Fruit fly (Drosophila melanogaster) whole organism, embryonic: ENCODE results near the gene CG11902.

ENCODE experiments used
- CG12219 ChIP-seq: fragments of 200-800 bp; sonication (Bioruptor generic); optimal IDR thresholded peaks from 3 replicates; lab custom pipeline; 2018; ENCODE audit warnings: missing biosample characterization, mild to moderate bottlenecking, missing genetic modification characterization
- CG13296 ChIP-seq: fragments of 200-800 bp; sonication (Bioruptor generic); optimal IDR thresholded peaks from 3 replicates; lab custom pipeline; 2018; ENCODE audit warnings: missing biosample characterization, mild to moderate bottlenecking, missing genetic modification characterization
- CG15514 ChIP-seq: fragments of 200-800 bp; sonication (Bioruptor generic); optimal IDR thresholded peaks from 3 replicates; lab custom pipeline; 2017; ENCODE audit warnings: missing biosample characterization, missing genetic modification characterization, mild to moderate bottlenecking, moderate library complexity, missing genetic modification reagents
- CG34376 ChIP-seq: fragments of 200-800 bp; sonication (Bioruptor generic); optimal IDR thresholded peaks from 2 replicates; lab custom pipeline; 2018; ENCODE audit warnings: missing biosample characterization, mild to moderate bottlenecking, missing genetic modification characterization
- CG8089 ChIP-seq: fragments of 200-800 bp; sonication (Bioruptor generic); optimal IDR thresholded peaks from 3 replicates; lab custom pipeline; 2016; ENCODE audit warnings: missing biosample characterization, missing genetic modification characterization
- fd64A ChIP-seq: fragments of 200-800 bp; sonication (Bioruptor generic); optimal IDR thresholded peaks from 3 replicates; lab custom pipeline; 2018; ENCODE audit warnings: missing biosample characterization, mild to moderate bottlenecking, missing genetic modification characterization
- gfzf ChIP-seq: fragments of 200-800 bp; sonication (Bioruptor generic); optimal IDR thresholded peaks from 2 replicates; lab custom pipeline; 2016; ENCODE audit warnings: missing biosample characterization, mild to moderate bottlenecking, missing genetic modification characterization, moderate library complexity
- h ChIP-seq: fragments of >200 bp; optimal IDR thresholded peaks from 2 replicates; lab custom pipeline; 2017
- pita ChIP-seq: fragments of 200-800 bp; sonication (Bioruptor generic); optimal IDR thresholded peaks from 2 replicates; lab custom pipeline; 2017; ENCODE audit warnings: missing biosample characterization, mild to moderate bottlenecking, missing genetic modification characterization

DNA sequence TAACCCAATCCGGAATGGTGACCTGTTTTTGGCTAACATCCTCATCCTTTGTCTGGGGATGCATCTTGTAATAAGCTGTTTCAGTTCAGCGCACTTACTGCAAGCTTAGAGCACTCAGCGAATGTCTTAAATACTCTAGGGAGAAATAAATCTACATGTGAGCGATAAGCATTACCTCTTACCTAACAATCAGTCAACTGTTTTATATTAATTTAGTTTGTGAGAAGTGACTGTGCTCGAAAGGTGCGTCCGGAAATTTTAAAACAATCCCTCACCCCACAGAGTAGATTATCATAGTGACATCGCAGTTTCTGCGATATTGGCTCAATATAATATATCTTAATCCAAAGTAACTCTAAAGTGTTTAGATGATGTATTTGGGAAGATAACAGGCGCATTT is 17.0 kb upstream of the CG11902 start, which contains the start of gene CG10553:
- TF ChIP-seq CG34376 (GFP tag; lab: Kevin White, UChicago) = no peak
- no peak for TF ChIP-seq CG8089
- TF ChIP-seq h (lab: Kevin White, UChicago) = no peak
- TF ChIP-seq CG12219 (GFP tag; lab: Kevin White, UChicago) = no peak
- no peak for TF ChIP-seq pita (GFP tag; lab: Kevin White, UChicago)
- no peak for TF ChIP-seq CG15514 (GFP tag; lab: Kevin White, UChicago)
- TF ChIP-seq fd64A (GFP tag; lab: Kevin White, UChicago) = no peak
- TF ChIP-seq gfzf (GFP tag; lab: Kevin White, UChicago) = no peak
- no peak for TF ChIP-seq CG13296
